Fruit fly (Drosophila melanogaster) whole organism, wandering third instar larva: ENCODE data around the gene Cpr64Aa.

Experiments
- Abd-B ChIP-seq: fragments of >200 bp; optimal IDR thresholded peaks from 2 replicates; lab custom pipeline; 2017; ENCODE audit warnings: missing biosample characterization, missing genetic modification characterization
- CG9705 ChIP-seq: fragments of 200-800 bp; sonication (Bioruptor generic); optimal IDR thresholded peaks from 2 replicates; lab custom pipeline; 2018; ENCODE audit warnings: missing biosample characterization, mild to moderate bottlenecking, missing genetic modification characterization
- Dfd ChIP-seq: fragments of >200 bp; optimal IDR thresholded peaks from 2 replicates; lab custom pipeline; 2017; ENCODE audit warnings: missing biosample characterization, missing genetic modification characterization
- GATAd ChIP-seq: sonication (Bioruptor generic); optimal IDR thresholded peaks from 2 replicates; lab custom pipeline; 2016; ENCODE audit warnings: missing biosample characterization, missing genetic modification characterization
- HLH106 ChIP-seq: fragments of 200-800 bp; optimal IDR thresholded peaks from 3 replicates; lab custom pipeline; 2019; ENCODE audit warnings: missing biosample characterization, mild to moderate bottlenecking, missing genetic modification characterization, moderate library complexity
- Hr78 ChIP-seq: fragments of >200 bp; optimal IDR thresholded peaks from 2 replicates; lab custom pipeline; 2017; ENCODE audit warnings: missing biosample characterization, missing genetic modification characterization
- Hr83 ChIP-seq: fragments of 200-300 bp; sonication (Bioruptor generic); optimal IDR thresholded peaks from 2 replicates; lab custom pipeline; 2016; ENCODE audit warnings: missing biosample characterization, mild to moderate bottlenecking, missing genetic modification characterization, moderate library complexity; ENCODE audit not compliant: poor library complexity, severe bottlenecking
- Jra ChIP-seq: sonication (Bioruptor generic); optimal IDR thresholded peaks from 2 replicates; lab custom pipeline; 2016; ENCODE audit warnings: missing biosample characterization, missing genetic modification characterization
- Mio ChIP-seq: sonication (Bioruptor generic); optimal IDR thresholded peaks from 2 replicates; lab custom pipeline; 2016; ENCODE audit warnings: missing biosample characterization, missing genetic modification characterization
- Myc ChIP-seq: fragments of >200 bp; optimal IDR thresholded peaks from 2 replicates; lab custom pipeline; 2017
- N ChIP-seq: fragments of >200 bp; optimal IDR thresholded peaks from 2 replicates; lab custom pipeline; 2018; ENCODE audit warnings: missing biosample characterization, missing external identifiers, missing genetic modification characterization
- OdsH ChIP-seq: fragments of 200-800 bp; sonication (Bioruptor generic); optimal IDR thresholded peaks from 2 replicates; lab custom pipeline; 2016; ENCODE audit warnings: missing biosample characterization, mild to moderate bottlenecking, missing genetic modification characterization
- Rel ChIP-seq, 2 experiments: fragments of 200-800 bp; sonication (Bioruptor generic) in 1 of 2; optimal IDR thresholded peaks; 2 replicates in 1 of 2; 3 replicates in 1 of 2; lab custom pipeline; 2016 to 2019; ENCODE audit warnings: mild to moderate bottlenecking in 2 of 2, missing biosample characterization in 2 of 2, missing genetic modification characterization in 2 of 2, moderate library complexity in 1 of 2
- Sp1 ChIP-seq: fragments of 200-800 bp; sonication (Bioruptor generic); optimal IDR thresholded peaks from 3 replicates; lab custom pipeline; 2019; ENCODE audit warnings: missing biosample characterization, mild to moderate bottlenecking, missing genetic modification characterization, moderate library complexity
- Vsx2 ChIP-seq: fragments of 200-300, 225-300 bp; sonication (Bioruptor generic); optimal IDR thresholded peaks from 2 replicates; lab custom pipeline; 2018; ENCODE audit warnings: missing biosample characterization, missing genetic modification characterization; ENCODE audit not compliant: partially characterized antibody
- br ChIP-seq: fragments of 200-800 bp; sonication (Bioruptor generic); optimal IDR thresholded peaks from 2 replicates; lab custom pipeline; 2016; ENCODE audit warnings: missing biosample characterization, missing genetic modification characterization
- brk ChIP-seq: fragments of 200-800 bp; sonication (Bioruptor generic); optimal IDR thresholded peaks from 2 replicates; lab custom pipeline; 2016; ENCODE audit warnings: missing biosample characterization, mild to moderate bottlenecking, missing genetic modification characterization
- dl ChIP-seq, 2 experiments: fragments of 175-275, 200-275 bp in 1 of 2; fragments of 200-275 bp in 1 of 2; sonication (Bioruptor generic); optimal IDR thresholded peaks; lab custom pipeline; 2018; ENCODE audit warnings: mild to moderate bottlenecking in 2 of 2, missing biosample characterization in 2 of 2, missing genetic modification characterization in 2 of 2, moderate library complexity in 2 of 2; ENCODE audit not compliant: partially characterized antibody in 2 of 2, insufficient read depth in 1 of 2
- dmrt93B ChIP-seq: fragments of 200-800 bp; sonication (Bioruptor generic); optimal IDR thresholded peaks from 2 replicates; lab custom pipeline; 2018; ENCODE audit warnings: missing biosample characterization, mild to moderate bottlenecking, missing genetic modification characterization
- dsf ChIP-seq: sonication (Bioruptor generic); optimal IDR thresholded peaks from 2 replicates; lab custom pipeline; 2016; ENCODE audit warnings: missing biosample characterization, missing genetic modification characterization, borderline replicate concordance
- foxo ChIP-seq, 2 experiments: fragments of 200-800 bp; sonication (Bioruptor generic); optimal IDR thresholded peaks; 2 replicates in 1 of 2; 3 replicates in 1 of 2; lab custom pipeline; 2016 to 2017; ENCODE audit warnings: missing biosample characterization in 2 of 2, missing genetic modification characterization in 2 of 2
- fru ChIP-seq: fragments of 200-800 bp; sonication (Bioruptor generic); optimal IDR thresholded peaks from 3 replicates; lab custom pipeline; 2016; ENCODE audit warnings: missing biosample characterization, mild to moderate bottlenecking, missing genetic modification characterization
- h ChIP-seq: fragments of 200-800 bp; sonication (Bioruptor generic); optimal IDR thresholded peaks from 3 replicates; lab custom pipeline; 2016; ENCODE audit warnings: missing biosample characterization, mild to moderate bottlenecking, missing genetic modification characterization
- jim ChIP-seq: fragments of 175-275, 200-325 bp; sonication (Bioruptor generic); optimal IDR thresholded peaks from 2 replicates; lab custom pipeline; 2016; ENCODE audit warnings: missing biosample characterization, mild to moderate bottlenecking, missing genetic modification characterization
- lola ChIP-seq: fragments of >200 bp; optimal IDR thresholded peaks from 2 replicates; lab custom pipeline; 2017; ENCODE audit warnings: missing biosample characterization, missing genetic modification characterization
- pan ChIP-seq: fragments of >200 bp; optimal IDR thresholded peaks from 2 replicates; lab custom pipeline; 2017
- psq ChIP-seq: fragments of 200-800 bp; sonication (Bioruptor generic); optimal IDR thresholded peaks from 3 replicates; lab custom pipeline; 2017; ENCODE audit warnings: missing biosample characterization, mild to moderate bottlenecking, missing genetic modification characterization, moderate library complexity
- rgr ChIP-seq: fragments of 200-800 bp; sonication (Bioruptor generic); optimal IDR thresholded peaks from 3 replicates; lab custom pipeline; 2016; ENCODE audit warnings: missing biosample characterization, mild to moderate bottlenecking, missing genetic modification characterization
- sage ChIP-seq: fragments of 200-800 bp; sonication (Bioruptor generic); optimal IDR thresholded peaks from 2 replicates; lab custom pipeline; 2016; ENCODE audit warnings: missing biosample characterization, mild to moderate bottlenecking, missing genetic modification characterization
- sv ChIP-seq: fragments of 200-800 bp; sonication (Bioruptor generic); optimal IDR thresholded peaks from 3 replicates; lab custom pipeline; 2016; ENCODE audit warnings: missing biosample characterization, missing genetic modification characterization
- tai ChIP-seq: sonication (Bioruptor generic); optimal IDR thresholded peaks from 2 replicates; lab custom pipeline; 2016; ENCODE audit warnings: missing biosample characterization, missing genetic modification characterization
- usp ChIP-seq: fragments of >200 bp; optimal IDR thresholded peaks from 2 replicates; lab custom pipeline; 2017; ENCODE audit warnings: missing biosample characterization, missing genetic modification characterization
- woc ChIP-seq: sonication (Bioruptor generic); optimal IDR thresholded peaks from 2 replicates; lab custom pipeline; 2016; ENCODE audit warnings: missing biosample characterization, mild to moderate bottlenecking, missing genetic modification characterization

Gene Cpr64Aa

DNA sequence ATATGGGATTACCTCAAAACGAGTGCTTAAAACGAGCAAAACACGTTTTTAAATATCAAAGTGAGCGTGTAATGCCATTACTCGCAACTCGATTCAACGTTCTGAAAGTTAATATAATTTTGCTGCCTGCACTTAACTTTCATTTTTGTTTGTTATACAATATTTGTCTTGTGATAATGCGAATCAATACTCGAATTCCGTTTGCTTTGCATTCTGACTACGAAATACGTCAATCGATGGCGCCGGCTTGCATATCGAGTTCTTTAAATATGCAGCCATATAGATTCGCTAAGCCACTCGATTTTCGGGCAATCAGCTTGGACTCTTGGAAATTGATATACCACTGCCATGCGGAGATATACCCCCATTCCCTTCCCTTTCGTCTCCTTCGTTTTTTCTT, 11.7 kb upstream of the Cpr64Aa start (continued):
- TF ChIP-seq jim (GFP tag; lab: Kevin White, UChicago) (no peak), OdsH (peak; percentile 34), br (GFP tag; lab: Kevin White, UChicago) (peak; percentile 7), rgr (GFP tag; lab: Kevin White, UChicago) (peak; percentile 56), Dfd (GFP tag; lab: Kevin White, UChicago) (no peak), sage (GFP tag; lab: Kevin White, UChicago) (no peak), dsf (GFP tag; lab: Kevin White, UChicago) (no peak), dmrt93B (GFP tag; lab: Kevin White, UChicago) (no peak), fru (peak; percentile 58), brk (no peak), Hr78 (GFP tag; lab: Kevin White, UChicago) (no peak), Myc (lab: Kevin White, UChicago) (no peak), sv (GFP tag; lab: Kevin White, UChicago) (no peak), Jra (GFP tag; lab: Kevin White, UChicago) (no peak), foxo (GFP tag; optimal IDR thresholded peaks at IDR 0.05; lab: Kevin White, UChicago) (peak in 1 of 2 experiments; percentile 22), Mio (no peak), Sp1 (GFP tag; lab: Kevin White, UChicago) (no peak)
- TF ChIP-seq, all 38 proteins: peak for 9

DNA sequence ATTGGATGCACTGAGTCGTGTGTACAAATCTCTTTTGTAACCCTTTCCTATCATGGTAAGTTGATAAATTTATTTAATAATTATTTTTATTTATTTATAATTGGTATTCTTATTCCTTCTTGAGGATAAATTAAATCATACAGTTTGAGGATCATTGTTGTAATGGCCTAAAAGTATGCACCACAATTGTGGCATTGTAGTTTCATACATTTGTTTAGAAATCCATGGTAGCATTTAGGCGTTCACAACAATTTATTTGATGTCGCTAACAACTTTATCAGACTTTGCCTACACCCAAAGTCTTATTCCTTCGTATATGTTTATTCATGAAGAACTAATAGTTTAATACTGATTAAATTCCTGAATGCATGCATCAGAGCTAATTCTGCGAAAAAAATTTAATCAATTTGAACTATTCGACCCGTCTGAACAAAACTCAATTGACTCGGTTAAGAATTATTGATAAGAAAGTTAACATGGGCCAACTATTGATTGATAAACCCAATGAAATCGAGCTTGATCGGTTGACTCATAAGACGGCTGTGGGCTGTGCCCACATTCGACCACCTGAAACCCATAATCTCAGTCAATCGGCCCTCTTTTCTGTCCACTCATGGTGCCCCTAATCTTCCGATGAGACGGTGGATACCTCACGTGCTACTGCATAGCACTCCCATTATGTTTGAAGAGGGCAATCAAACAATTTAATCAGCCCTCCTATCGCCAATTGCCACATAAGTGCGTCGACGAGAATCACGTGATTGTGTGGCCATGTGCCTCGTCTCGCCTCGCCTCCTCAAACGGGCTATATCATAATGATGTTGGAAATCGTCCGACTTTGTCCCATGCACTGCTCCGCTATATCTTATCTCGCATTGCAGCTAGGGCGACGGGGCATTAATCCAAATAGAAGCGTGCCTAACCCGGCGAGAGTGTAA, 10.6 kb upstream of the Cpr64Aa start:
- TF ChIP-seq tai (GFP tag; lab: Kevin White, UChicago) (no peak), h (GFP tag; lab: Kevin White, UChicago) (peak; percentile 61), Vsx2 (GFP tag; lab: Kevin White, UChicago) (peak; percentile 58), jim (GFP tag; lab: Kevin White, UChicago) (no peak), rgr (GFP tag; lab: Kevin White, UChicago) (no peak), Sp1 (GFP tag; lab: Kevin White, UChicago) (no peak), N (GFP tag; lab: Kevin White, UChicago) (peak; percentile 41), lola (GFP tag; lab: Kevin White, UChicago) (no peak), usp (GFP tag; lab: Kevin White, UChicago) (no peak), foxo (GFP tag; optimal IDR thresholded peaks at IDR 0.05; lab: Kevin White, UChicago) (no peak), Jra (GFP tag; lab: Kevin White, UChicago) (no peak), Mio (no peak), brk (no peak), GATAd (GFP tag; lab: Kevin White, UChicago) (no peak), Myc (lab: Kevin White, UChicago) (peak; percentile 95), pan (no peak), CG9705 (GFP tag; lab: Kevin White, UChicago) (no peak)

DNA sequence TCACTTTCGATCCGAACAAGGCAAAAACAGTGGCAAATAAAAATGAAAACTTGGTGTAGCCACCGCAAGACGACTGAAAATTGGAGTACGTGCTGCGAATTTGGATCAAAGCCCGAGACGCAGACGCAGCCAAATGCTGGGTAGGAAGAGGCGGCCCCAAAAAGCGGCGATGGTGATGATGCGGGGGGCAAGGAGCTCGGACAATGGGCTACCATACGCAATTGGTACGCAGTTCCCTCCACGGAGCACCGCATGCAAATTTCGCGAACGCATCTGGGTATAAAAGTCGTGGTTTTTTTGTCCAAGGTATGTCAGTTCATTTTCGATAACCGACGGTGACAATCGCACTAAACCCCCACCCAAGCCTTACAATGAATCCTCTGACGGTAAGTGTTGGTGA, 6.1 kb upstream of the Cpr64Aa start, which contains the start of gene Cpr64Ad:
Cpr64Ad (plus strand) TSS at position 301 of the 400 bp plus-strand sequence.
- TF ChIP-seq dl (GFP tag; optimal IDR thresholded peaks at IDR 0.05; lab: Kevin White, UChicago; ENCODE audit: insufficient read depth in 1 of 2, partially characterized antibody in 2 of 2) (no peak), Hr83 (no peak), lola (GFP tag; lab: Kevin White, UChicago) (no peak), dsf (GFP tag; lab: Kevin White, UChicago) (no peak), Jra (GFP tag; lab: Kevin White, UChicago) (no peak), psq (GFP tag; lab: Kevin White, UChicago) (no peak), HLH106 (tag; lab: Kevin White, UChicago) (no peak)

DNA sequence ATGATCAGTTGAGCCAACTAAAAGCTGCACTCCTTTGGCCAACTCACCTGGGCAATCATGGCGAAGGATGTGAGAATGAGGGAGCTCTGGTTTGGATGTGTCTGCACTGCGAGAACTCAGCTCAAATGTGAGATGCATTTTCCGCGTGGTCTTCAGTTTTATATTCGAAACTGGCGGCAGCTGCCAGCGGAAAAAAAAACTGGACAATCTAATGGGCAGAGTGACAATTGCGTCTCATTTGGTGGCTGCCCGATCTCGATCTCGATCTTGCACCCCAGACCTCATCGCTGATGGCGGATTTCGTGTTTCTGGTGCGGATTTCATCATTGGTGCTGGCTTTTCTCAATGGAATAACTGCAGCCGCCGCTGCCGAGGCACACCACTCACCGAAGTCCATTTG, 3.8 kb upstream of the Cpr64Aa start, which contains the start of gene Cpr64Ac:
Cpr64Ac (minus strand) TSS at position 101 of the 400 bp plus-strand sequence.
- TF ChIP-seq Rel (GFP tag; optimal IDR thresholded peaks at IDR 0.05; lab: Kevin White, UChicago) (no peak), Rel (tag; optimal IDR thresholded peaks at IDR 0.05; lab: Kevin White, UChicago) (no peak), h (GFP tag; lab: Kevin White, UChicago) (no peak), Mio (no peak), dsf (GFP tag; lab: Kevin White, UChicago) (no peak), brk (no peak), woc (GFP tag; lab: Kevin White, UChicago) (no peak), foxo (GFP tag; optimal IDR thresholded peaks at IDR 0.05; lab: Kevin White, UChicago) (no peak), Abd-B (GFP tag; lab: Kevin White, UChicago) (no peak), Hr78 (GFP tag; lab: Kevin White, UChicago) (no peak), jim (GFP tag; lab: Kevin White, UChicago) (no peak)
